Fruit fly (Drosophila melanogaster) whole organism, embryonic: ENCODE measurements around the gene CG9240.

Experiments used
- BEAF-32 ChIP-seq: fragments of 200-800 bp; sonication (Bioruptor generic); optimal IDR thresholded peaks from 3 replicates; lab custom pipeline; 2017; ENCODE audit warnings: missing biosample characterization, missing genetic modification characterization, mild to moderate bottlenecking, moderate library complexity, missing genetic modification reagents
- CG10147 ChIP-seq: fragments of 200-800 bp; sonication (Bioruptor generic); optimal IDR thresholded peaks from 2 replicates; lab custom pipeline; 2019; ENCODE audit warnings: missing biosample characterization, mild to moderate bottlenecking, missing genetic modification characterization, moderate library complexity
- CG10321 ChIP-seq: fragments of 200-800 bp; sonication (Bioruptor generic); IDR thresholded peaks from 2 replicates; pipeline ENCODE4 v1.3.6; 2022; ENCODE audit warnings: missing biosample characterization, missing genetic modification characterization
- CG10979 ChIP-seq: fragments of 200-800 bp; sonication (Bioruptor generic); optimal IDR thresholded peaks from 2 replicates; lab custom pipeline; 2018; ENCODE audit warnings: missing biosample characterization, mild to moderate bottlenecking, missing genetic modification characterization, moderate library complexity
- CG11398 ChIP-seq: fragments of 200-800 bp; sonication (Bioruptor generic); optimal IDR thresholded peaks from 2 replicates; lab custom pipeline; 2016; ENCODE audit warnings: missing biosample characterization, missing genetic modification characterization
- CG13775 ChIP-seq: fragments of 200-800 bp; sonication (Bioruptor generic); optimal IDR thresholded peaks from 3 replicates; lab custom pipeline; 2017; ENCODE audit warnings: missing biosample characterization, mild to moderate bottlenecking, missing genetic modification characterization
- CG1529 ChIP-seq: fragments of 200-800 bp; sonication (Bioruptor generic); optimal IDR thresholded peaks from 3 replicates; lab custom pipeline; 2018; ENCODE audit warnings: missing biosample characterization, missing genetic modification characterization
- CG1647 ChIP-seq: fragments of 200-800 bp; sonication (Bioruptor generic); optimal IDR thresholded peaks from 3 replicates; lab custom pipeline; 2016; ENCODE audit warnings: missing biosample characterization, missing genetic modification characterization
- CG17568 ChIP-seq: fragments of 200-800 bp; sonication (Bioruptor generic); optimal IDR thresholded peaks from 2 replicates; lab custom pipeline; 2018; ENCODE audit warnings: missing biosample characterization, mild to moderate bottlenecking, missing genetic modification characterization, moderate library complexity
- CG18011 ChIP-seq: fragments of 200-800 bp; sonication (Bioruptor generic); optimal IDR thresholded peaks from 2 replicates; lab custom pipeline; 2017; ENCODE audit warnings: missing biosample characterization, missing genetic modification characterization, mild to moderate bottlenecking, moderate library complexity, missing genotype
- CG32532 ChIP-seq: fragments of 200-800 bp; sonication (Bioruptor generic); IDR thresholded peaks from 2 replicates; pipeline ENCODE4 v1.3.6; 2022; ENCODE audit warnings: missing biosample characterization, missing genetic modification characterization
- CG32767 ChIP-seq: fragments of 200-800 bp; sonication (Bioruptor generic); IDR thresholded peaks from 2 replicates; pipeline ENCODE4 v1.3.6; 2022; ENCODE audit warnings: missing biosample characterization, missing genetic modification characterization
- CG3281 ChIP-seq: fragments of 200-800 bp; sonication (Bioruptor generic); optimal IDR thresholded peaks from 3 replicates; lab custom pipeline; 2017; ENCODE audit warnings: missing biosample characterization, mild to moderate bottlenecking, missing genetic modification characterization
- CG34376 ChIP-seq: fragments of 200-800 bp; sonication (Bioruptor generic); optimal IDR thresholded peaks from 2 replicates; lab custom pipeline; 2018; ENCODE audit warnings: missing biosample characterization, mild to moderate bottlenecking, missing genetic modification characterization
- CG3726 ChIP-seq: fragments of 200-800 bp; sonication (Bioruptor generic); IDR thresholded peaks from 3 replicates; pipeline ENCODE4, ENCODE4 v1.3.6; 2022; ENCODE audit warnings: missing biosample characterization, missing genetic modification characterization
- CG42726 ChIP-seq: fragments of 200-800 bp; sonication (Bioruptor generic); IDR thresholded peaks from 2 replicates; pipeline ENCODE4 v1.3.6; 2022; ENCODE audit warnings: missing biosample characterization, missing genetic modification characterization; ENCODE audit not compliant: partially characterized antibody
- CG4360 ChIP-seq: fragments of 200-800 bp; sonication (Bioruptor generic); IDR thresholded peaks from 2 replicates; pipeline ENCODE4 v1.3.6; 2022; ENCODE audit warnings: missing biosample characterization, missing genetic modification characterization
- CG4854 ChIP-seq: fragments of 200-800 bp; sonication (Bioruptor generic); optimal IDR thresholded peaks from 2 replicates; lab custom pipeline; 2016; ENCODE audit warnings: missing biosample characterization, missing genetic modification characterization, inconsistent platforms
- CG6791 ChIP-seq: fragments of 200-800 bp; sonication (Bioruptor generic); IDR thresholded peaks from 3 replicates; pipeline ENCODE4 v1.3.6; 2022; ENCODE audit warnings: missing biosample characterization, missing genetic modification characterization; ENCODE audit not compliant: partially characterized antibody
- CG8478 ChIP-seq: fragments of >200 bp; optimal IDR thresholded peaks from 2 replicates; lab custom pipeline; 2018
- CG9876 ChIP-seq: fragments of 200-800 bp; sonication (Bioruptor generic); optimal IDR thresholded peaks from 2 replicates; lab custom pipeline; 2016; ENCODE audit warnings: missing biosample characterization, missing genetic modification characterization
- Dip2 ChIP-seq: fragments of 200-800 bp; sonication (Bioruptor generic); IDR thresholded peaks from 2 replicates; pipeline ENCODE4 v1.3.6; 2022; ENCODE audit warnings: missing biosample characterization, missing genetic modification characterization
- Dp ChIP-seq: fragments of 200-800 bp; sonication (Bioruptor generic); optimal IDR thresholded peaks from 2 replicates; lab custom pipeline; 2018; ENCODE audit warnings: missing biosample characterization, mild to moderate bottlenecking, missing genetic modification characterization, moderate library complexity
- Gsc ChIP-seq: fragments of 200-800 bp; sonication (Bioruptor generic); IDR thresholded peaks from 2 replicates; pipeline ENCODE4 v1.3.6; 2022; ENCODE audit warnings: missing biosample characterization, missing genetic modification characterization
- Hand ChIP-seq: fragments of 200-800 bp; sonication (Bioruptor generic); optimal IDR thresholded peaks from 2 replicates; lab custom pipeline; 2017; ENCODE audit warnings: mild to moderate bottlenecking, missing biosample characterization, missing genetic modification reagents, missing genetic modification characterization
- Ravus ChIP-seq: fragments of 200-800 bp; sonication (Bioruptor generic); IDR thresholded peaks from 2 replicates; pipeline ENCODE4 v1.3.6; 2022; ENCODE audit warnings: missing biosample characterization, missing genetic modification characterization
- Sox102F ChIP-seq: fragments of 200-800 bp; sonication (Bioruptor generic); optimal IDR thresholded peaks from 2 replicates; lab custom pipeline; 2018; ENCODE audit warnings: missing biosample characterization, mild to moderate bottlenecking, missing genetic modification characterization, moderate library complexity
- Sry-δ ChIP-seq: fragments of 200-800 bp; sonication (Bioruptor generic); optimal IDR thresholded peaks from 2 replicates; lab custom pipeline; 2016; ENCODE audit warnings: missing biosample characterization, missing genetic modification characterization
- Tbp ChIP-seq: fragments of >200 bp; optimal IDR thresholded peaks from 2 replicates; lab custom pipeline; 2018; ENCODE audit warnings: missing biosample characterization, missing genetic modification characterization
- Vsx1 ChIP-seq: fragments of 200-800 bp; sonication (Bioruptor generic); optimal IDR thresholded peaks from 2 replicates; lab custom pipeline; 2017; ENCODE audit warnings: missing biosample characterization, mild to moderate bottlenecking, missing genetic modification characterization, missing genetic modification reagents
- ap ChIP-seq: fragments of 200-800 bp; sonication (Bioruptor generic); IDR thresholded peaks from 2 replicates; pipeline ENCODE4 v1.3.6; 2022; ENCODE audit warnings: missing biosample characterization, missing genetic modification characterization
- ara ChIP-seq: fragments of 200-800 bp; sonication (Bioruptor generic); IDR thresholded peaks from 2 replicates; pipeline ENCODE4 v1.3.6; 2022; ENCODE audit warnings: missing biosample characterization, missing genetic modification characterization
- br ChIP-seq: fragments of >200 bp; optimal IDR thresholded peaks from 2 replicates; lab custom pipeline; 2017
- cas ChIP-seq: fragments of 200-800 bp; sonication (Bioruptor generic); IDR thresholded peaks from 2 replicates; pipeline ENCODE4 v1.3.6; 2022; ENCODE audit warnings: missing biosample characterization, missing genetic modification characterization
- chn ChIP-seq: fragments of 200-800 bp; sonication (Bioruptor generic); optimal IDR thresholded peaks from 2 replicates; lab custom pipeline; 2016; ENCODE audit warnings: missing biosample characterization, missing genetic modification characterization
- crp ChIP-seq, 2 experiments: fragments of 200-800 bp; sonication (Bioruptor generic); optimal IDR thresholded peaks; 2 replicates in 1 of 2; 3 replicates in 1 of 2; lab custom pipeline; 2017; ENCODE audit warnings: missing biosample characterization in 2 of 2, missing genetic modification characterization in 2 of 2, mild to moderate bottlenecking in 1 of 2, moderate library complexity in 1 of 2
- gce ChIP-seq: fragments of 200-800 bp; sonication (Bioruptor generic); IDR thresholded peaks from 3 replicates; pipeline ENCODE4 v1.3.6; 2022; ENCODE audit warnings: missing biosample characterization, missing genetic modification characterization
- hb ChIP-seq: fragments of 200-800 bp; sonication (Bioruptor generic); IDR thresholded peaks from 3 replicates; pipeline ENCODE4 v1.3.6; 2022; ENCODE audit warnings: missing biosample characterization, missing genetic modification characterization; ENCODE audit not compliant: partially characterized antibody
- jigr1 ChIP-seq: fragments of 200-800 bp; sonication (Bioruptor generic); IDR thresholded peaks from 3 replicates; pipeline ENCODE4 v1.3.6; 2022; ENCODE audit warnings: missing biosample characterization, missing genetic modification characterization
- kay ChIP-seq: fragments of 200-800 bp; sonication (Bioruptor generic); optimal IDR thresholded peaks from 2 replicates; lab custom pipeline; 2016; ENCODE audit warnings: missing biosample characterization, missing genetic modification characterization
- klu ChIP-seq: fragments of 200-800 bp; sonication (Bioruptor generic); IDR thresholded peaks from 2 replicates; pipeline ENCODE4 v1.3.6; 2022; ENCODE audit warnings: missing biosample characterization, missing genetic modification characterization
- nerfin-2 ChIP-seq: fragments of 200-800 bp; sonication (Bioruptor generic); IDR thresholded peaks from 2 replicates; pipeline ENCODE4 v1.3.6; 2022; ENCODE audit warnings: missing biosample characterization, missing genetic modification characterization; ENCODE audit not compliant: partially characterized antibody
- nom ChIP-seq: fragments of 200-800 bp; sonication (Bioruptor generic); optimal IDR thresholded peaks from 2 replicates; lab custom pipeline; 2017; ENCODE audit warnings: missing biosample characterization, missing genetic modification characterization, mild to moderate bottlenecking, moderate library complexity, missing genetic modification reagents
- onecut ChIP-seq: fragments of 200-800 bp; sonication (Bioruptor generic); IDR thresholded peaks from 2 replicates; pipeline ENCODE4 v1.3.6; 2022; ENCODE audit warnings: missing biosample characterization, missing genetic modification characterization
- pros ChIP-seq: fragments of 200-800 bp; sonication (Bioruptor generic); optimal IDR thresholded peaks from 3 replicates; lab custom pipeline; 2019; ENCODE audit warnings: missing biosample characterization, mild to moderate bottlenecking, missing genetic modification characterization, moderate library complexity
- shn ChIP-seq: fragments of 200-800 bp; sonication (Bioruptor generic); optimal IDR thresholded peaks from 3 replicates; lab custom pipeline; 2016; ENCODE audit warnings: missing biosample characterization, missing genetic modification characterization
- slou ChIP-seq: fragments of 200-800 bp; sonication (Bioruptor generic); optimal IDR thresholded peaks from 3 replicates; lab custom pipeline; 2016; ENCODE audit warnings: missing biosample characterization, missing genetic modification characterization
- tgo ChIP-seq: fragments of 200-800 bp; sonication (Bioruptor generic); IDR thresholded peaks from 3 replicates; pipeline ENCODE4 v1.3.6; 2022; ENCODE audit warnings: missing biosample characterization, missing genetic modification characterization
- tup ChIP-seq: fragments of 200-800 bp; sonication (Bioruptor generic); optimal IDR thresholded peaks from 2 replicates; lab custom pipeline; 2016; ENCODE audit warnings: missing biosample characterization, mild to moderate bottlenecking, missing genetic modification characterization, moderate library complexity
- vvl ChIP-seq: fragments of 200-800 bp; sonication (Bioruptor generic); IDR thresholded peaks from 2 replicates; pipeline ENCODE4 v1.3.6; 2022; ENCODE audit warnings: missing biosample characterization, missing genetic modification characterization
- zen ChIP-seq: fragments of 200-800 bp; sonication (Bioruptor generic); optimal IDR thresholded peaks from 3 replicates; lab custom pipeline; 2018; ENCODE audit warnings: missing biosample characterization, mild to moderate bottlenecking, missing genetic modification characterization, moderate library complexity

The CG9240 gene

dm6 chrX:15709984-15710750, 9.1 kb upstream of the CG9240 start, which contains the start of the genes CG9281 and CG15601 (continued):
- TF ChIP-seq Sox102F (GFP tag; lab: Kevin White, UChicago) (no peak), shn (GFP tag; lab: Kevin White, UChicago) (no peak), pros (GFP tag; lab: Kevin White, UChicago) (no peak), tup (GFP tag; lab: Kevin White, UChicago) (no peak), CG3726 (GFP tag; lab: Robert Waterston, UW) (no peak), CG42726 (GFP tag; lab: Robert Waterston, UW) (no peak), CG8478 (peak; percentile 93), CG4360 (GFP tag; lab: Robert Waterston, UW) (no peak), CG1529 (GFP tag; lab: Kevin White, UChicago) (no peak), tgo (no peak), Tbp (GFP tag; lab: Kevin White, UChicago) (no peak), CG9876 (GFP tag; lab: Kevin White, UChicago) (no peak), Ravus (GFP tag; lab: Robert Waterston, UW) (no peak), Sry-δ (GFP tag; lab: Kevin White, UChicago) (peak; percentile 13), CG1647 (no peak), CG13775 (GFP tag; lab: Kevin White, UChicago) (no peak), br (lab: Kevin White, UChicago) (no peak), CG11398 (GFP tag; lab: Kevin White, UChicago) (no peak), chn (GFP tag; lab: Kevin White, UChicago) (no peak), Dip2 (GFP tag; lab: Robert Waterston, UW) (no peak), CG17568 (GFP tag; lab: Kevin White, UChicago) (no peak), CG32767 (GFP tag; lab: Robert Waterston, UW) (no peak), klu (GFP tag; lab: Robert Waterston, UW) (no peak), CG6791 (GFP tag; lab: Robert Waterston, UW) (no peak), Hand (no peak), cas (GFP tag; lab: Robert Waterston, UW) (no peak), CG34376 (GFP tag; lab: Kevin White, UChicago) (peak; percentile 52), vvl (GFP tag; lab: Robert Waterston, UW) (no peak), Vsx1 (GFP tag; lab: Kevin White, UChicago) (no peak), Dp (GFP tag; lab: Kevin White, UChicago) (peak; percentile 38), BEAF-32 (GFP tag; lab: Kevin White, UChicago) (peak; percentile 73), CG3281 (GFP tag; lab: Kevin White, UChicago) (no peak), slou (GFP tag; lab: Kevin White, UChicago) (no peak), ap (no peak), CG10321 (GFP tag; lab: Robert Waterston, UW) (no peak), ara (no peak), CG10979 (no peak), crp (GFP tag; optimal IDR thresholded peaks at IDR 0.05; lab: Kevin White, UChicago) (peak in 1 of 2 experiments; percentile 39), CG4854 (GFP tag; lab: Kevin White, UChicago) (no peak), nom (GFP tag; lab: Kevin White, UChicago) (no peak), zen (tag; lab: Kevin White, UChicago) (no peak), nerfin-2 (GFP tag; lab: Robert Waterston, UW) (no peak), gce (GFP tag; lab: Robert Waterston, UW) (no peak), CG32532 (GFP tag; lab: Robert Waterston, UW) (no peak), jigr1 (GFP tag; lab: Robert Waterston, UW) (no peak), CG18011 (GFP tag; lab: Kevin White, UChicago) (no peak), hb (GFP tag; lab: Robert Waterston, UW) (no peak), onecut (GFP tag; lab: Robert Waterston, UW) (peak; percentile 86), kay (no peak), Gsc (GFP tag; lab: Robert Waterston, UW) (no peak), CG10147 (GFP tag; lab: Kevin White, UChicago) (no peak)
